Fruit fly (Drosophila melanogaster) whole organism, pupa: ENCODE data around the gene GluRS-m.

Experiments used
- CG10348 ChIP-seq: fragments of 200-800 bp; sonication (Bioruptor generic); IDR thresholded peaks from 2 replicates; pipeline ENCODE4 v1.3.6; 2022; ENCODE audit warnings: missing biosample characterization, missing genetic modification characterization
- CG12605 ChIP-seq: fragments of 200-800 bp; sonication (Bioruptor generic); IDR thresholded peaks from 2 replicates; pipeline ENCODE4 v1.3.6; 2022; ENCODE audit warnings: missing biosample characterization, missing genetic modification characterization
- CG13204 ChIP-seq: fragments of 200-800 bp; sonication (Bioruptor generic); optimal IDR thresholded peaks from 2 replicates; lab custom pipeline; 2018; ENCODE audit warnings: missing biosample characterization, mild to moderate bottlenecking, missing genetic modification characterization, moderate library complexity
- CG14655 ChIP-seq: fragments of 200-800 bp; sonication (Bioruptor generic); optimal IDR thresholded peaks from 3 replicates; lab custom pipeline; 2017; ENCODE audit warnings: mild to moderate bottlenecking, missing biosample characterization, missing genetic modification reagents, missing genetic modification characterization
- CG15710 ChIP-seq: fragments of 200-800 bp; sonication (Bioruptor generic); optimal IDR thresholded peaks from 2 replicates; lab custom pipeline; 2018; ENCODE audit warnings: missing biosample characterization, mild to moderate bottlenecking, missing genetic modification characterization, moderate library complexity
- CG17806 ChIP-seq: fragments of 200-800 bp; sonication (Bioruptor generic); optimal IDR thresholded peaks from 2 replicates; lab custom pipeline; 2018; ENCODE audit warnings: missing biosample characterization, mild to moderate bottlenecking, missing genetic modification characterization, moderate library complexity
- CG32121 ChIP-seq: fragments of 200-800 bp; sonication (Bioruptor generic); IDR thresholded peaks from 2 replicates; pipeline ENCODE4 v1.3.6; 2022; ENCODE audit warnings: missing biosample characterization, missing genetic modification characterization
- CG34367 ChIP-seq: fragments of 200-800 bp; sonication (Bioruptor generic); optimal IDR thresholded peaks from 2 replicates; lab custom pipeline; 2018; ENCODE audit warnings: missing biosample characterization, mild to moderate bottlenecking, missing genetic modification characterization
- CG4496 ChIP-seq: fragments of 200-800 bp; sonication (Bioruptor generic); IDR thresholded peaks from 3 replicates; pipeline ENCODE4 v1.3.6; 2022; ENCODE audit warnings: missing biosample characterization, missing genetic modification characterization
- CG8159 ChIP-seq: fragments of 200-800 bp; sonication (Bioruptor generic); optimal IDR thresholded peaks from 3 replicates; lab custom pipeline; 2018; ENCODE audit warnings: missing biosample characterization, mild to moderate bottlenecking, missing genetic modification characterization, moderate library complexity
- CG8301 ChIP-seq: fragments of 200-800 bp; sonication (Bioruptor generic); optimal IDR thresholded peaks from 2 replicates; lab custom pipeline; 2018; ENCODE audit warnings: missing biosample characterization, mild to moderate bottlenecking, missing genetic modification characterization
- CG9948 ChIP-seq: fragments of 200-800 bp; sonication (Bioruptor generic); optimal IDR thresholded peaks from 2 replicates; lab custom pipeline; 2018; ENCODE audit warnings: missing biosample characterization, mild to moderate bottlenecking, missing genetic modification characterization, moderate library complexity
- D1 ChIP-seq: fragments of 200-800 bp; sonication (Bioruptor generic); optimal IDR thresholded peaks from 2 replicates; lab custom pipeline; 2018; ENCODE audit warnings: missing biosample characterization, mild to moderate bottlenecking, missing genetic modification characterization, moderate library complexity
- EcR ChIP-seq: fragments of 200-800 bp; sonication (Bioruptor generic); optimal IDR thresholded peaks from 3 replicates; lab custom pipeline; 2019; ENCODE audit warnings: missing biosample characterization, missing genetic modification characterization, mild to moderate bottlenecking, moderate library complexity, missing genetic modification reagents
- Ets98B ChIP-seq: fragments of 200-800 bp; sonication (Bioruptor generic); IDR thresholded peaks from 2 replicates; pipeline ENCODE4 v1.3.6; 2022; ENCODE audit warnings: missing biosample characterization, missing genetic modification characterization
- Pif1A ChIP-seq: fragments of 200-800 bp; sonication (Bioruptor generic); optimal IDR thresholded peaks from 3 replicates; lab custom pipeline; 2016; ENCODE audit warnings: missing biosample characterization, missing genetic modification characterization
- Pif1B ChIP-seq: fragments of 200-800 bp; sonication (Bioruptor generic); optimal IDR thresholded peaks from 3 replicates; lab custom pipeline; 2016; ENCODE audit warnings: missing biosample characterization, missing genetic modification characterization
- Snoo ChIP-seq: fragments of 200-800 bp; sonication (Bioruptor generic); optimal IDR thresholded peaks from 3 replicates; lab custom pipeline; 2017; ENCODE audit warnings: missing biosample characterization, mild to moderate bottlenecking, missing genetic modification characterization, inconsistent platforms
- fd96Ca ChIP-seq: fragments of 200-800 bp; sonication (Bioruptor generic); IDR thresholded peaks from 3 replicates; pipeline ENCODE4 v1.3.6; 2022; ENCODE audit warnings: missing biosample characterization, missing genetic modification characterization
- gl ChIP-seq: fragments of 200-800 bp; sonication (Bioruptor generic); optimal IDR thresholded peaks from 2 replicates; lab custom pipeline; 2018; ENCODE audit warnings: missing biosample characterization, mild to moderate bottlenecking, missing genetic modification characterization
- rn ChIP-seq: fragments of 200-800 bp; sonication (Bioruptor generic); IDR thresholded peaks from 2 replicates; pipeline ENCODE4 v1.3.6; 2022; ENCODE audit warnings: missing biosample characterization, missing genetic modification characterization

The GluRS-m gene

dm6 chr3L:16417024-16417423, at the start of gene GluRS-m:
GluRS-m (minus strand) TSS chr3L:16417177.
- no peak for TF ChIP-seq CG8159 (tag; lab: Kevin White, UChicago)

- TF ChIP-seq CG8159 (tag; lab: Kevin White, UChicago) (peak; percentile 62), fd96Ca (GFP tag; lab: Robert Waterston, UW) (no peak), CG17806 (tag; lab: Kevin White, UChicago) (peak; percentile 54), Pif1A (GFP tag; lab: Kevin White, UChicago) (peak; percentile 13), Snoo (tag; lab: Kevin White, UChicago) (no peak), CG14655 (GFP tag; lab: Kevin White, UChicago) (peak; percentile 80), CG13204 (GFP tag; lab: Kevin White, UChicago) (no peak), CG32121 (GFP tag; lab: Robert Waterston, UW) (peak; percentile 18; the same call in 1 of the 2 replicates), CG15710 (tag; lab: Kevin White, UChicago) (peak; percentile 57), Pif1B (GFP tag; lab: Kevin White, UChicago) (peak; percentile 53), CG34367 (peak; percentile 17), D1 (tag; lab: Kevin White, UChicago) (no peak), CG9948 (tag; lab: Kevin White, UChicago) (peak; percentile 57), Ets98B (no peak; the same call in 1 of the 2 replicates), CG12605 (GFP tag; lab: Robert Waterston, UW) (no peak), gl (tag; lab: Kevin White, UChicago) (no peak), rn (GFP tag; lab: Robert Waterston, UW) (no peak), CG10348 (GFP tag; lab: Robert Waterston, UW) (no peak), CG8301 (tag; lab: Kevin White, UChicago) (peak; percentile 43), EcR (GFP tag; lab: Kevin White, UChicago) (no peak), CG4496 (GFP tag; lab: Robert Waterston, UW) (no peak)
Measured at dm6 chr3L:16463846-16464245, 46.9 kb upstream of the GluRS-m start.

dm6 chr3L:16451887-16452751, 35.1 kb upstream of the GluRS-m start, which contains the start of gene dsx-c73A:
dsx-c73A (minus strand) TSS chr3L:16451958.
- TF ChIP-seq CG8301 (tag; lab: Kevin White, UChicago) (peak; percentile 79), Pif1A (GFP tag; lab: Kevin White, UChicago) (peak; percentile 17), D1 (tag; lab: Kevin White, UChicago) (no peak), fd96Ca (GFP tag; lab: Robert Waterston, UW) (no peak), CG17806 (tag; lab: Kevin White, UChicago) (peak; percentile 10), Pif1B (GFP tag; lab: Kevin White, UChicago) (no peak), CG4496 (GFP tag; lab: Robert Waterston, UW) (peak; percentile 50; the same call in 1 of the 3 replicates), EcR (GFP tag; lab: Kevin White, UChicago) (peak; percentile 30), CG14655 (GFP tag; lab: Kevin White, UChicago) (peak; percentile 84), Ets98B (peak; percentile 43; the same call in 1 of the 2 replicates)

dm6 chr3L:16442628-16443027, 25.7 kb upstream of the GluRS-m start:
- peak; percentile 51 for TF ChIP-seq CG8301 (tag; lab: Kevin White, UChicago)
- TF ChIP-seq CG15710 (tag; lab: Kevin White, UChicago) = no peak
- peak; percentile 35 for TF ChIP-seq CG14655 (GFP tag; lab: Kevin White, UChicago)
- TF ChIP-seq gl (tag; lab: Kevin White, UChicago) = no peak
- no peak for TF ChIP-seq Pif1B (GFP tag; lab: Kevin White, UChicago)
- TF ChIP-seq CG34367 = no peak

- TF ChIP-seq Snoo (tag; lab: Kevin White, UChicago) (no peak), CG14655 (GFP tag; lab: Kevin White, UChicago) (peak; percentile 17), rn (GFP tag; lab: Robert Waterston, UW) (no peak)
- TF ChIP-seq, all 21 proteins: peak for 1
Measured at dm6 chr3L:16437271-16437670, 20.3 kb upstream of the GluRS-m start.

dm6 chr3L:16433556-16433955, 16.6 kb upstream of the GluRS-m start:
- TF ChIP-seq CG10348 (GFP tag; lab: Robert Waterston, UW) (no peak), CG15710 (tag; lab: Kevin White, UChicago) (no peak), Pif1A (GFP tag; lab: Kevin White, UChicago) (no peak), CG13204 (GFP tag; lab: Kevin White, UChicago) (no peak), CG9948 (tag; lab: Kevin White, UChicago) (no peak), D1 (tag; lab: Kevin White, UChicago) (no peak), CG17806 (tag; lab: Kevin White, UChicago) (no peak), CG14655 (GFP tag; lab: Kevin White, UChicago) (no peak), CG34367 (no peak), fd96Ca (GFP tag; lab: Robert Waterston, UW) (no peak), CG8301 (tag; lab: Kevin White, UChicago) (no peak), rn (GFP tag; lab: Robert Waterston, UW) (no peak), EcR (GFP tag; lab: Kevin White, UChicago) (no peak)
